Worm (Caenorhabditis elegans) whole organism, late embryonic: ENCODE results near the gene C11G6.2.
A peak's percentile ranks its signal among the peaks of the same experiment; 100 is the strongest.

Experiments used
- T23F11.4 ChIP-seq: fragments of 200-800 bp; sonication (Bioruptor generic); optimal IDR thresholded peaks from 2 replicates; lab custom pipeline; 2018; ENCODE audit warnings: mild to moderate bottlenecking, missing genetic modification characterization, missing compliant biosample characterization
- ama-1 ChIP-seq: fragments of 150-350 bp; optimal IDR thresholded peaks from 2 replicates; lab custom pipeline; 2014
- ceh-14 ChIP-seq: sonication (generic microtip); optimal IDR thresholded peaks from 2 replicates; lab custom pipeline; 2016; ENCODE audit warnings: missing genotype, missing genetic modification characterization, missing compliant biosample characterization
- ceh-24 ChIP-seq: sonication (generic microtip); optimal IDR thresholded peaks from 2 replicates; lab custom pipeline; 2016; ENCODE audit warnings: mild to moderate bottlenecking, missing genetic modification characterization, missing compliant biosample characterization
- ceh-31 ChIP-seq: sonication (generic microtip); optimal IDR thresholded peaks from 2 replicates; lab custom pipeline; 2016; ENCODE audit warnings: missing genetic modification characterization, missing compliant biosample characterization
- ceh-34 ChIP-seq: sonication (generic microtip); optimal IDR thresholded peaks from 2 replicates; lab custom pipeline; 2016; ENCODE audit warnings: mild to moderate bottlenecking, missing genetic modification characterization, missing compliant biosample characterization
- ceh-6 ChIP-seq: fragments of 200-800 bp; sonication (Bioruptor generic); optimal IDR thresholded peaks from 2 replicates; lab custom pipeline; 2018; ENCODE audit warnings: mild to moderate bottlenecking, missing genetic modification characterization, missing compliant biosample characterization
- dmd-4 ChIP-seq: sonication (generic microtip); optimal IDR thresholded peaks from 2 replicates; lab custom pipeline; 2016; ENCODE audit warnings: borderline replicate concordance, missing genetic modification characterization, missing compliant biosample characterization
- dve-1 ChIP-seq: sonication (generic microtip); optimal IDR thresholded peaks from 2 replicates; lab custom pipeline; 2017; ENCODE audit warnings: antibody characterized with exemption, mild to moderate bottlenecking, missing genetic modification characterization, missing compliant biosample characterization
- elt-2 ChIP-seq: sonication (generic microtip); optimal IDR thresholded peaks from 2 replicates; lab custom pipeline; 2016; ENCODE audit warnings: missing genetic modification reagents, missing genetic modification characterization, missing compliant biosample characterization
- elt-4 ChIP-seq: sonication (generic microtip); optimal IDR thresholded peaks from 2 replicates; lab custom pipeline; 2016; ENCODE audit warnings: missing genetic modification characterization, missing compliant biosample characterization
- fkh-10 ChIP-seq: fragments of 150-350 bp; optimal IDR thresholded peaks from 2 replicates; lab custom pipeline; 2014; ENCODE audit warnings: missing biosample characterization, missing genetic modification reagents, missing genetic modification characterization
- fkh-6 ChIP-seq: sonication (generic microtip); optimal IDR thresholded peaks from 2 replicates; lab custom pipeline; 2016; ENCODE audit warnings: missing genetic modification characterization, missing compliant biosample characterization
- hlh-13 ChIP-seq: fragments of 200-800 bp; sonication (Bioruptor generic); optimal IDR thresholded peaks from 2 replicates; lab custom pipeline; 2018; ENCODE audit warnings: mild to moderate bottlenecking, missing genetic modification characterization, missing compliant biosample characterization
- hlh-30 ChIP-seq: sonication (generic microtip); optimal IDR thresholded peaks from 2 replicates; lab custom pipeline; 2017; ENCODE audit warnings: antibody characterized with exemption, missing genetic modification characterization, missing compliant biosample characterization; ENCODE audit not compliant: insufficient read depth
- hlh-6 ChIP-seq: sonication (generic microtip); optimal IDR thresholded peaks from 2 replicates; lab custom pipeline; 2016; ENCODE audit warnings: missing genotype, missing genetic modification characterization, missing compliant biosample characterization
- nhr-11 ChIP-seq: fragments of 150-350 bp; optimal IDR thresholded peaks from 2 replicates; lab custom pipeline; 2014; ENCODE audit warnings: missing biosample characterization, missing genetic modification characterization
- pax-1 ChIP-seq: fragments of 150-350 bp; optimal IDR thresholded peaks from 2 replicates; lab custom pipeline; 2014; ENCODE audit warnings: missing biosample characterization, missing genetic modification characterization
- pqm-1 ChIP-seq: sonication (generic microtip); optimal IDR thresholded peaks from 2 replicates; lab custom pipeline; 2016; ENCODE audit warnings: missing genetic modification characterization, missing compliant biosample characterization
- rnt-1 ChIP-seq: sonication (generic microtip); optimal IDR thresholded peaks from 2 replicates; lab custom pipeline; 2016; ENCODE audit warnings: missing genetic modification characterization, missing compliant biosample characterization
- sdc-2 ChIP-seq: sonication (generic microtip); optimal IDR thresholded peaks from 2 replicates; lab custom pipeline; 2016; ENCODE audit warnings: missing genotype, missing genetic modification characterization, missing compliant biosample characterization
- sox-2 ChIP-seq: fragments of 200-800 bp; sonication (Bioruptor generic); IDR thresholded peaks from 2 replicates; pipeline ENCODE4 v1.3.6; 2022; ENCODE audit warnings: missing genetic modification reagents, missing genetic modification characterization, missing compliant biosample characterization
- sox-4 ChIP-seq: sonication (generic microtip); optimal IDR thresholded peaks from 2 replicates; lab custom pipeline; 2017; ENCODE audit warnings: mild to moderate bottlenecking, missing genetic modification characterization, inconsistent platforms, missing compliant biosample characterization
- tbx-2 ChIP-seq: sonication (generic microtip); optimal IDR thresholded peaks from 2 replicates; lab custom pipeline; 2016; ENCODE audit warnings: missing genetic modification characterization, missing compliant biosample characterization
- tbx-7 ChIP-seq: sonication (generic microtip); optimal IDR thresholded peaks from 2 replicates; lab custom pipeline; 2016; ENCODE audit warnings: missing genotype, missing genetic modification characterization, missing compliant biosample characterization
- unc-3 ChIP-seq, 2 experiments: fragments of 200-800 bp in 1 of 2; sonication (Bioruptor generic) in 1 of 2; sonication (generic microtip) in 1 of 2; conservative IDR thresholded peaks in 1 of 2; optimal IDR thresholded peaks in 1 of 2; 2 replicates each; pipeline versions ENCODE4 v1.3.6 to Lab custom; 2016 to 2022; ENCODE audit warnings: missing compliant biosample characterization in 2 of 2, missing genetic modification characterization in 2 of 2, missing genetic modification reagents in 1 of 2
- unc-55 ChIP-seq: sonication (generic microtip); optimal IDR thresholded peaks from 2 replicates; lab custom pipeline; 2017; ENCODE audit warnings: missing biosample characterization, missing genetic modification reagents, missing genetic modification characterization

The C11G6.2 gene

ce11 chrX:16341838-16342237 is 13.4 kb downstream of the C11G6.2 start:
- TF ChIP-seq fkh-6 (tag; lab: Kevin White, UChicago) (no peak), elt-2 (tag; lab: Kevin White, UChicago) (no peak), tbx-7 (tag; lab: Kevin White, UChicago) (no peak), T23F11.4 (GFP tag; lab: Kevin White, UChicago) (no peak)
- TF ChIP-seq, all 69 proteins: peak for 0

DNA sequence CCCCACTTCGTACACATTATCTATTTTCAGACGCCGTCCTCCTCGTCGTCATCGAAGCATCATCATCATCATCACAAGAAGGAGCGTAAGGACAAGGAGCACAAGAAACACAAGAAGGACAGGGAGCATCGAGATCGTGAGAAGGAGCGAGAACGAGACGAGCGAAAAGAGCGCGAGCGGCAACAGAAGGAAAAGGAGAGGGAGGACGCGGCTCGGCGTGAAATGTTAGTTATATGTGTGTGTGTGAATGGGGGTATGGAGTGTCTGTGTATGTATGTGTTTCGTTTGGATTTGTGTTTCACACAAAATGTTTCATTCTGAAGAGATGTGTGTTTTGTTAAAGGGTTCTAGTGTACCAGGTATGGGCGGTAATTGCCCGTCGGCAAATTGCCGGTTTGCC is 13.8 kb downstream of the C11G6.2 start:
- TF ChIP-seq pqm-1 (tag; lab: Kevin White, UChicago) (no peak), ceh-24 (tag; lab: Kevin White, UChicago) (no peak), tbx-2 (tag; lab: Kevin White, UChicago) (peak; percentile 6), ceh-14 (tag; lab: Kevin White, UChicago) (no peak), hlh-13 (GFP tag; lab: Kevin White, UChicago) (no peak), sox-4 (tag; lab: Kevin White, UChicago) (no peak), ceh-34 (peak; percentile 44), ceh-31 (tag; lab: Kevin White, UChicago) (peak; percentile 27), elt-4 (tag; lab: Kevin White, UChicago) (no peak), unc-3 (GFP tag; conservative IDR thresholded peaks at IDR 0.05; lab: Robert Waterston, UW) (no peak), unc-3 (tag; optimal IDR thresholded peaks at IDR 0.05; lab: Kevin White, UChicago) (no peak)

ce11 chrX:16343885-16344640 is 15.6 kb downstream of the C11G6.2 start:
- no peak for TF ChIP-seq tbx-2 (tag; lab: Kevin White, UChicago)
- peak; percentile 42 for TF ChIP-seq fkh-10

DNA sequence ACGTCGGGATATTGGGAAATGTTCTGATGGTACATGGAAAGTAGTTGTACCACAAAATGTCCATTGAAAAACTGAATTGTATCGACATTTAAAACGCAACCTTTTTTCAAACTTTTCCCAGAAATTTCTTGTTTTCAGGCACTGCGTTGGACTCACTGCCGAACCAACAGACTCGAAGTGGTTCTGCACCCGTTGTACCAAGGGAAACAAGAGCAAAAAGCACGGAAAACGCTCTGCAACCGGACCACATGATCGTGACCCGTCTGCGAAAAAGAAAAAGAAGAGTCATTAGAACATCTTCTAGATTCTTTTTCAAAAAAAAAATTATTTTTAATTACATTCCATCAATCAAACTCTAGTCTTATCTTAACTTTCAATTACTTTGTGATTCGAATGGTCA is 16.9 kb downstream of the C11G6.2 start:
- no peak for TF ChIP-seq ceh-14 (tag; lab: Kevin White, UChicago)
- TF ChIP-seq dve-1 = no peak
- no peak for TF ChIP-seq sox-2
- TF ChIP-seq fkh-10 = peak; percentile 74

DNA sequence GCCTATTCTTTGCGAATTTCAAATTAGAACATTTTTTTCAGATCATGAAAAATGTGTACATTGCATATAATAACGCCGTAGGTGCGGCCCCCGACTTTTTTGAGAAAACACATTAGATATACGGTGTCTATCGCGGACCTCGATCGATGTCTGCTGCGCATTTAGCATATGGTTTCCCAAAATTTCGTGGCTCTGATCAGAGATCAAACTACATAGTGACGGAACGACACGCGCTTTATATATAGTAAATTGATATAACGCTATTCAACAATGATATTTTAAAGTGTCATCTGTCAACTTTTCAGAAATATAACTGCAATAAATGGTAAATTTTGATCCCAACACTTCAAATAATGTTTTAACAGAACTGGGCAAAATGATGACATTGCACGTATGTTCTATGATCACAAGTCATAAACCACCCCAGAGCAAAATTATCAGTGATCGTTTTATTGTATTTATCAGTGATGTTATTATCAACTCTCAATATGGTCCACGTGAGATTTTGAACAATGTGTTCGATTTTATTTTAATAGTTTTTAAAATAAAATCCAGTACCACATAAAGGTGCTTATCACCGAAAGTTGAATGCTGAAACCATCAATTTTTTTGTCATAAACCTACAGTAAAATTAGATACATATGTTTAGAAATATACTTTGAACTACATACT is 17.9 kb downstream of the C11G6.2 start:
- TF ChIP-seq elt-2 (tag; lab: Kevin White, UChicago) = peak; percentile 73
- TF ChIP-seq dmd-4 (tag; lab: Kevin White, UChicago) = no peak

DNA sequence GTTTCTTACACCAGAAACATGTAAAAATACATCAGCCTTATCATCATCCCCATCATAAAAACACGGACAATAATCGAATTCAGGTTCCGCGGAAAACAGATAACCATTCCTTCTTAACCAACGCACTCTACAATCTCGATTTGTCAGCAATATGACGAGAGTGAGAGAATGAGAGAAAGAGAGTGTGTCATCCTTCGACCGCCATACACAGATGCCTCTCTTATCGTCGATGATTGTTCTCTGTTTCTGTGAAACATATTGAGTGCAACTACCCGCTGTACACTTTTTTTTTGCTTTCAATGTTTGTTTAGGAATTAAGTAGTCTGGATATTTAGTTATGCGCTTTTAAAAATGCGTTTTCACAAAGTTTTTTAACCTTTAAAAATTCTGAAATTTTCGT is 20.6 kb downstream of the C11G6.2 start:
- TF ChIP-seq fkh-6 (tag; lab: Kevin White, UChicago) = no peak
- TF ChIP-seq dve-1 = peak; percentile 19
- TF ChIP-seq rnt-1 (tag; lab: Kevin White, UChicago) = peak; percentile 8
- TF ChIP-seq elt-2 (tag; lab: Kevin White, UChicago) = peak; percentile 64
- TF ChIP-seq hlh-6 (tag; lab: Kevin White, UChicago) = no peak
- TF ChIP-seq, all 69 proteins: peak for 3

ce11 chrX:16352503-16352902 is 24.1 kb downstream of the C11G6.2 start:
- TF ChIP-seq pax-1 (tag; lab: Kevin White, UChicago) (no peak), hlh-30 (tag; lab: Kevin White, UChicago) (peak; percentile 21), fkh-10 (peak; percentile 77)

DNA sequence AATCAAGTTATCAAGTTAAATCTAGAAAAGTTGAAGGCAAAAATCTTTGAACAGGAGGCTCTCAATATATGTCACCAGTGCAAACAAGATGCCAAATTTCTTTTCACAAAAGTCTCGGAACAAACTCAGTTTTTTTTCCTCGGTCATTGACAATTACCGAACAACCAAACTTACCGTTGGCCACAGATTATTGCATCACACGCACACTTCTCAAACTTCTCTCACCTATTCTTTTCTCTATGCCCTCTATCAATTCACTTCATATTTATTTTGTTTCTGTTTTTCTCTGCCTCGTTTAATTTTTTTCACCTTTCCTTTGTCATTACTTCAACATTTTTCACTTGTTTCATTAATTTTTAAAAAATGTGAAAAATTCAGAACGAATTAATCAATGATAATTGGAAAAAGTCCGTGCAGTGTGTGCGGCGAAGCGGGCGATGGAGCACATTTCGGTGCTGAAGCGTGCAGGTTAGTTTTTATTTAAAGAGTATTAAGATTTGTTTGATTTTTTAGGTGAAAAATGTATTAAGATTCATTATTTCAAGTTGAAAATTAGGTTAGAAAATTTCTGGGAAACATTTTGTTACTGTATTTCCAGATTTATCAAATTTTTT is 26.3 kb downstream of the C11G6.2 start, which contains the start of gene nhr-28:
TSS of gene nhr-28 (plus strand) at position 379 of the 614 bp plus-strand sequence.
- TF ChIP-seq hlh-6 (tag; lab: Kevin White, UChicago) (no peak), ama-1 (lab: Kevin White, UChicago) (no peak), sdc-2 (tag; lab: Kevin White, UChicago) (no peak), ceh-6 (GFP tag; lab: Kevin White, UChicago) (no peak), unc-55 (no peak), nhr-11 (tag; lab: Kevin White, UChicago) (no peak)
